Worm (Caenorhabditis elegans): Measurements from ENCODE around the gene lit-1.

The lit-1 gene

ce11 chrIII:13768074-13768662 lies 66.4 kb downstream of the lit-1 start, which contains the start of gene rml-1 (continued):
- TF ChIP-seq ztf-22 (GFP tag; optimal IDR thresholded peaks at IDR 0.05) (no peak), athp-1 (tag; optimal IDR thresholded peaks at IDR 0.05) (no peak), rpc-1 (optimal IDR thresholded peaks at IDR 0.05) (no peak), rpc-1 (tag; optimal IDR thresholded peaks at IDR 0.05) (no peak), madf-10 (tag; optimal IDR thresholded peaks at IDR 0.05) (no peak), hmg-1.2 (GFP tag; IDR thresholded peaks at IDR 0.05) (no peak), cebp-1 (GFP tag; IDR thresholded peaks at IDR 0.05) (no peak), cebp-1 (tag; optimal IDR thresholded peaks at IDR 0.05) (no peak), B0035.1 (tag; optimal IDR thresholded peaks at IDR 0.05) (no peak), C06A6.2 (GFP tag; conservative IDR thresholded peaks at IDR 0.05) (no peak), mes-4 (tag; optimal IDR thresholded peaks at IDR 0.05) (no peak), F33H1.4 (GFP tag; IDR thresholded peaks at IDR 0.05) (peak; percentile 76), ZK185.1 (tag; optimal IDR thresholded peaks at IDR 0.05; ENCODE audit: poor library complexity, severe bottlenecking) (no peak), ztf-6 (GFP tag; IDR thresholded peaks at IDR 0.05) (no peak), attf-5 (GFP tag; optimal IDR thresholded peaks at IDR 0.05) (no peak), egrh-3 (GFP tag; IDR thresholded peaks at IDR 0.05) (no peak), hsf-1 (GFP tag; IDR thresholded peaks at IDR 0.05) (0 out of 2 replicates have a peak, but pooled peaks have one; percentile 58), fkh-3 (tag; optimal IDR thresholded peaks at IDR 0.05) (no peak), akir-1 (GFP tag; optimal IDR thresholded peaks at IDR 0.05) (no peak), ztf-3 (GFP tag; optimal IDR thresholded peaks at IDR 0.05) (no peak), lir-1 (GFP tag; conservative IDR thresholded peaks at IDR 0.05) (no peak), ccch-3 (GFP tag; optimal IDR thresholded peaks at IDR 0.05) (no peak), Y53F4B.3 (GFP tag; IDR thresholded peaks at IDR 0.05) (no peak), mcd-1 (GFP tag; IDR thresholded peaks at IDR 0.05) (no peak), chd-7 (tag; optimal IDR thresholded peaks at IDR 0.05) (no peak), B0019.2 (GFP tag; conservative IDR thresholded peaks at IDR 0.05) (no peak), hlh-12 (tag; optimal IDR thresholded peaks at IDR 0.05) (no peak), K11D2.4 (GFP tag; IDR thresholded peaks at IDR 0.05) (no peak), madf-8 (GFP tag; conservative IDR thresholded peaks at IDR 0.05) (no peak), repo-1 (tag; optimal IDR thresholded peaks at IDR 0.05) (no peak), Y95B8A.8 (GFP tag; IDR thresholded peaks at IDR 0.05) (no peak), somi-1 (GFP tag; optimal IDR thresholded peaks at IDR 0.05) (no peak), lag-1 (GFP tag; IDR thresholded peaks at IDR 0.05) (no peak), him-1 (tag; optimal IDR thresholded peaks at IDR 0.05) (no peak), zim-3 (tag; optimal IDR thresholded peaks at IDR 0.05) (no peak), unc-130 (GFP tag; optimal IDR thresholded peaks at IDR 0.05) (no peak), B0261.1 (tag; optimal IDR thresholded peaks at IDR 0.05) (no peak), F52B5.7 (tag; optimal IDR thresholded peaks at IDR 0.05) (no peak), lin-26 (GFP tag; IDR thresholded peaks at IDR 0.05) (no peak), madf-6 (GFP tag; IDR thresholded peaks at IDR 0.05) (peak; percentile 47; the same call in 1 of the 2 replicates), T07F8.4 (tag; optimal IDR thresholded peaks at IDR 0.05) (no peak), let-526 (GFP tag; IDR thresholded peaks at IDR 0.05) (no peak), tlf-1 (GFP tag; optimal IDR thresholded peaks at IDR 0.05) (no peak), lin-40 (tag; optimal IDR thresholded peaks at IDR 0.05) (no peak), bed-1 (GFP tag; IDR thresholded peaks at IDR 0.05) (no peak), nfya-1 (tag; optimal IDR thresholded peaks at IDR 0.05; ENCODE audit: borderline replicate concordance, insufficient read depth) (no peak), lin-54 (GFP tag; optimal IDR thresholded peaks at IDR 0.05) (no peak), ceh-100 (GFP tag; IDR thresholded peaks at IDR 0.05) (no peak), pha-4 (tag; optimal IDR thresholded peaks at IDR 0.05) (no peak), F10E7.11 (tag; optimal IDR thresholded peaks at IDR 0.05) (no peak)
